Worm (Caenorhabditis elegans): ENCODE measurements around the gene tra-4.

DNA sequence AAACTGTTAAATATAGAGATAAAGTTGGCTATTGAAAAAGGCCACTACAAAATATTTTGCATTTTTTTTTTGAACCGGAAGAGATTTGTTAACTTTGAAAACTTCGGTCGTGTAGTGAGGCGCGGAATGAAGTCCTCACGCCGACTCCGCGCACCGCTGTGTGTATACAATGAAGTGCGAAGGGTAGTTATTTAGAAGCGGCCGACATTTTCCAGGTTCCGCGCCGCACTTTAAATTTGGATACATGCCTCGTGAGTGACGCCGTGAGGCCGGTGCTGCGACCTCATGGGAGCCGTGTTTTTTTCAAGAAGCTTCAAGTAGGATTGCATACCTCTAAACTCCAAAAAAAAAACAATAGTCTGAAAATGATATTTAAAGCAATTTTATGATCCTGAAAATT is 34.5 kb upstream of the tra-4 start:
- TF ChIP-seq W03F9.2 (tag; optimal IDR thresholded peaks at IDR 0.05) (no peak), him-1 (tag; optimal IDR thresholded peaks at IDR 0.05) (no peak)
